Worm (Caenorhabditis elegans) whole organism, late embryonic: ENCODE measurements around the gene mtr-4.

Experiments used
- C38D4.7 ChIP-seq: fragments of 200-800 bp; sonication (Bioruptor generic); optimal IDR thresholded peaks from 2 replicates; lab custom pipeline; 2018; ENCODE audit warnings: mild to moderate bottlenecking, missing genetic modification characterization, moderate library complexity, missing compliant biosample characterization
- K02D7.2 ChIP-seq: sonication (generic microtip); optimal IDR thresholded peaks from 2 replicates; lab custom pipeline; 2017; ENCODE audit warnings: mild to moderate bottlenecking, missing genetic modification characterization, missing compliant biosample characterization
- K09A11.1 ChIP-seq: sonication (generic microtip); optimal IDR thresholded peaks from 2 replicates; lab custom pipeline; 2017; ENCODE audit warnings: antibody characterized with exemption, mild to moderate bottlenecking, missing genetic modification characterization, missing compliant biosample characterization; ENCODE audit not compliant: insufficient read depth
- T23F11.4 ChIP-seq: fragments of 200-800 bp; sonication (Bioruptor generic); optimal IDR thresholded peaks from 2 replicates; lab custom pipeline; 2018; ENCODE audit warnings: mild to moderate bottlenecking, missing genetic modification characterization, missing compliant biosample characterization
- Y22D7AL.16 ChIP-seq: sonication (generic microtip); optimal IDR thresholded peaks from 2 replicates; lab custom pipeline; 2016; ENCODE audit warnings: missing genetic modification characterization, missing compliant biosample characterization
- ceh-14 ChIP-seq: sonication (generic microtip); optimal IDR thresholded peaks from 2 replicates; lab custom pipeline; 2016; ENCODE audit warnings: missing genotype, missing genetic modification characterization, missing compliant biosample characterization
- ceh-24 ChIP-seq: sonication (generic microtip); optimal IDR thresholded peaks from 2 replicates; lab custom pipeline; 2016; ENCODE audit warnings: mild to moderate bottlenecking, missing genetic modification characterization, missing compliant biosample characterization
- ceh-31 ChIP-seq: sonication (generic microtip); optimal IDR thresholded peaks from 2 replicates; lab custom pipeline; 2016; ENCODE audit warnings: missing genetic modification characterization, missing compliant biosample characterization
- ceh-34 ChIP-seq: sonication (generic microtip); optimal IDR thresholded peaks from 2 replicates; lab custom pipeline; 2016; ENCODE audit warnings: mild to moderate bottlenecking, missing genetic modification characterization, missing compliant biosample characterization
- ceh-48 ChIP-seq: sonication (generic microtip); optimal IDR thresholded peaks from 2 replicates; lab custom pipeline; 2016; ENCODE audit warnings: missing genetic modification characterization, inconsistent platforms, missing compliant biosample characterization
- ceh-6 ChIP-seq: fragments of 200-800 bp; sonication (Bioruptor generic); optimal IDR thresholded peaks from 2 replicates; lab custom pipeline; 2018; ENCODE audit warnings: mild to moderate bottlenecking, missing genetic modification characterization, missing compliant biosample characterization
- ets-4 ChIP-seq: sonication (generic microtip); optimal IDR thresholded peaks from 2 replicates; lab custom pipeline; 2016; ENCODE audit warnings: missing genetic modification characterization, missing compliant biosample characterization
- fax-1 ChIP-seq: sonication (generic microtip); optimal IDR thresholded peaks from 2 replicates; lab custom pipeline; 2016; ENCODE audit warnings: missing genotype, missing genetic modification characterization, missing compliant biosample characterization
- fkh-10 ChIP-seq: fragments of 150-350 bp; optimal IDR thresholded peaks from 2 replicates; lab custom pipeline; 2014; ENCODE audit warnings: missing biosample characterization, missing genetic modification reagents, missing genetic modification characterization
- gmeb-2 ChIP-seq: sonication (generic microtip); optimal IDR thresholded peaks from 2 replicates; lab custom pipeline; 2016; ENCODE audit warnings: missing genetic modification characterization, inconsistent platforms, missing compliant biosample characterization
- hlh-13 ChIP-seq: fragments of 200-800 bp; sonication (Bioruptor generic); optimal IDR thresholded peaks from 2 replicates; lab custom pipeline; 2018; ENCODE audit warnings: mild to moderate bottlenecking, missing genetic modification characterization, missing compliant biosample characterization
- hlh-15 ChIP-seq: sonication (generic microtip); optimal IDR thresholded peaks from 2 replicates; lab custom pipeline; 2016; ENCODE audit warnings: missing genetic modification characterization, missing compliant biosample characterization
- hlh-30 ChIP-seq: sonication (generic microtip); optimal IDR thresholded peaks from 2 replicates; lab custom pipeline; 2017; ENCODE audit warnings: antibody characterized with exemption, missing genetic modification characterization, missing compliant biosample characterization; ENCODE audit not compliant: insufficient read depth
- hlh-6 ChIP-seq: sonication (generic microtip); optimal IDR thresholded peaks from 2 replicates; lab custom pipeline; 2016; ENCODE audit warnings: missing genotype, missing genetic modification characterization, missing compliant biosample characterization
- hlh-8 ChIP-seq: sonication (generic microtip); optimal IDR thresholded peaks from 2 replicates; lab custom pipeline; 2016; ENCODE audit warnings: missing genotype, missing genetic modification characterization, missing compliant biosample characterization
- nfya-1 ChIP-seq: sonication (generic microtip); optimal IDR thresholded peaks from 2 replicates; lab custom pipeline; 2017; ENCODE audit warnings: missing genetic modification characterization, mild to moderate bottlenecking, missing compliant biosample characterization, antibody characterized with exemption, moderate library complexity
- nhr-11 ChIP-seq: fragments of 150-350 bp; optimal IDR thresholded peaks from 2 replicates; lab custom pipeline; 2014; ENCODE audit warnings: missing biosample characterization, missing genetic modification characterization
- pag-3 ChIP-seq: sonication (generic microtip); optimal IDR thresholded peaks from 2 replicates; lab custom pipeline; 2016; ENCODE audit warnings: missing compliant biosample characterization, missing genetic modification characterization, borderline replicate concordance
- pat-9 ChIP-seq: fragments of 200-800 bp; sonication (Bioruptor generic); optimal IDR thresholded peaks from 2 replicates; lab custom pipeline; 2018; ENCODE audit warnings: mild to moderate bottlenecking, missing genetic modification characterization, moderate library complexity, missing compliant biosample characterization
- pax-1 ChIP-seq: fragments of 150-350 bp; optimal IDR thresholded peaks from 2 replicates; lab custom pipeline; 2014; ENCODE audit warnings: missing biosample characterization, missing genetic modification characterization
- pha-2 ChIP-seq: sonication (generic microtip); optimal IDR thresholded peaks from 2 replicates; lab custom pipeline; 2017; ENCODE audit warnings: mild to moderate bottlenecking, missing genetic modification characterization, missing compliant biosample characterization
- pha-4 ChIP-seq: fragments of 150-350 bp; optimal IDR thresholded peaks from 2 replicates; lab custom pipeline; 2018; ENCODE audit warnings: missing biosample characterization, missing genetic modification reagents, missing genetic modification characterization
- pqm-1 ChIP-seq: sonication (generic microtip); optimal IDR thresholded peaks from 2 replicates; lab custom pipeline; 2016; ENCODE audit warnings: missing genetic modification characterization, missing compliant biosample characterization
- pros-1 ChIP-seq: fragments of 150-350 bp; optimal IDR thresholded peaks from 2 replicates; lab custom pipeline; 2014; ENCODE audit warnings: missing biosample characterization, missing genetic modification reagents, missing genetic modification characterization
- ref-2 ChIP-seq: sonication (generic microtip); optimal IDR thresholded peaks from 2 replicates; lab custom pipeline; 2016; ENCODE audit warnings: missing genetic modification characterization, missing compliant biosample characterization
- sdc-2 ChIP-seq: sonication (generic microtip); optimal IDR thresholded peaks from 2 replicates; lab custom pipeline; 2016; ENCODE audit warnings: missing genotype, missing genetic modification characterization, missing compliant biosample characterization
- sox-4 ChIP-seq: sonication (generic microtip); optimal IDR thresholded peaks from 2 replicates; lab custom pipeline; 2017; ENCODE audit warnings: mild to moderate bottlenecking, missing genetic modification characterization, inconsistent platforms, missing compliant biosample characterization
- tbx-2 ChIP-seq: sonication (generic microtip); optimal IDR thresholded peaks from 2 replicates; lab custom pipeline; 2016; ENCODE audit warnings: missing genetic modification characterization, missing compliant biosample characterization
- tbx-7 ChIP-seq: sonication (generic microtip); optimal IDR thresholded peaks from 2 replicates; lab custom pipeline; 2016; ENCODE audit warnings: missing genotype, missing genetic modification characterization, missing compliant biosample characterization
- ttx-3 ChIP-seq: sonication (generic microtip); optimal IDR thresholded peaks from 2 replicates; lab custom pipeline; 2016; ENCODE audit warnings: missing genetic modification reagents, missing genetic modification characterization, missing compliant biosample characterization
- unc-3 ChIP-seq, 2 experiments: fragments of 200-800 bp in 1 of 2; sonication (Bioruptor generic) in 1 of 2; sonication (generic microtip) in 1 of 2; conservative IDR thresholded peaks in 1 of 2; optimal IDR thresholded peaks in 1 of 2; 2 replicates each; pipeline versions ENCODE4 v1.3.6 to Lab custom; 2016 to 2022; ENCODE audit warnings: missing compliant biosample characterization in 2 of 2, missing genetic modification characterization in 2 of 2, missing genetic modification reagents in 1 of 2
- unc-55 ChIP-seq: sonication (generic microtip); optimal IDR thresholded peaks from 2 replicates; lab custom pipeline; 2017; ENCODE audit warnings: missing biosample characterization, missing genetic modification reagents, missing genetic modification characterization
- unc-86 ChIP-seq: sonication (generic microtip); optimal IDR thresholded peaks from 2 replicates; lab custom pipeline; 2016; ENCODE audit warnings: missing genetic modification characterization, missing compliant biosample characterization

Gene mtr-4

ce11 chrIV:9867915-9868314 lies 42.4 kb downstream of the mtr-4 start:
- TF ChIP-seq ref-2 (tag; lab: Kevin White, UChicago) (no peak), hlh-6 (no peak), hlh-13 (GFP tag; lab: Kevin White, UChicago) (no peak), C38D4.7 (GFP tag; lab: Kevin White, UChicago) (no peak), K02D7.2 (no peak), pha-2 (no peak), ets-4 (no peak), ceh-24 (tag; lab: Kevin White, UChicago) (no peak), pat-9 (tag; lab: Kevin White, UChicago) (no peak), pha-4 (tag; lab: Kevin White, UChicago) (no peak), ceh-31 (tag; lab: Kevin White, UChicago) (no peak), gmeb-2 (no peak), tbx-2 (tag; lab: Kevin White, UChicago) (no peak), nfya-1 (no peak), pax-1 (tag; lab: Kevin White, UChicago) (no peak), hlh-30 (tag; lab: Kevin White, UChicago) (no peak), ttx-3 (tag; lab: Kevin White, UChicago) (no peak), tbx-7 (tag; lab: Kevin White, UChicago) (no peak), fax-1 (tag; lab: Kevin White, UChicago) (no peak), sdc-2 (no peak)
- TF ChIP-seq, all 69 proteins: peak for 0

- TF ChIP-seq K09A11.1 (tag; lab: Kevin White, UChicago) = no peak
- no peak for TF ChIP-seq Y22D7AL.16 (tag; lab: Kevin White, UChicago)
- no peak for TF ChIP-seq ceh-14 (tag; lab: Kevin White, UChicago)
- no peak for TF ChIP-seq pat-9 (tag; lab: Kevin White, UChicago)
- TF ChIP-seq ceh-34 = no peak
- TF ChIP-seq pqm-1 (tag; lab: Kevin White, UChicago) = no peak
- no peak for TF ChIP-seq pax-1 (tag; lab: Kevin White, UChicago)
- TF ChIP-seq fkh-10 (GFP tag; lab: Kevin White, UChicago) = no peak
- TF ChIP-seq ref-2 (tag; lab: Kevin White, UChicago) = no peak
- no peak for TF ChIP-seq pag-3
- no peak for TF ChIP-seq sox-4
- no peak for TF ChIP-seq ceh-48
- TF ChIP-seq hlh-8 (tag; lab: Kevin White, UChicago) = no peak
- TF ChIP-seq ttx-3 (tag; lab: Kevin White, UChicago) = no peak
- TF ChIP-seq unc-3 (GFP tag; conservative IDR thresholded peaks at IDR 0.05; lab: Robert Waterston, UW) = no peak
- no peak for TF ChIP-seq unc-3 (tag; optimal IDR thresholded peaks at IDR 0.05; lab: Kevin White, UChicago)
- TF ChIP-seq ceh-6 (GFP tag; lab: Kevin White, UChicago) = no peak
These were observed 43.9 kb downstream of the mtr-4 start for ce11 chrIV:9869344-9869743.

ce11 chrIV:9872210-9872609 lies 46.7 kb downstream of the mtr-4 start:
- no peak for TF ChIP-seq unc-86 (tag; lab: Kevin White, UChicago)
- TF ChIP-seq fkh-10 (GFP tag; lab: Kevin White, UChicago) = no peak
- no peak for TF ChIP-seq sox-4
- no peak for TF ChIP-seq K09A11.1 (tag; lab: Kevin White, UChicago)
- TF ChIP-seq C38D4.7 (GFP tag; lab: Kevin White, UChicago) = no peak
- TF ChIP-seq pqm-1 (tag; lab: Kevin White, UChicago) = no peak
- TF ChIP-seq ceh-31 (tag; lab: Kevin White, UChicago) = no peak
- TF ChIP-seq pros-1 (tag; lab: Kevin White, UChicago) = no peak
- no peak for TF ChIP-seq nhr-11
- no peak for TF ChIP-seq gmeb-2
- no peak for TF ChIP-seq tbx-7 (tag; lab: Kevin White, UChicago)
- TF ChIP-seq ets-4 = no peak
- no peak for TF ChIP-seq hlh-15 (tag; lab: Kevin White, UChicago)
- TF ChIP-seq unc-55 (GFP tag; lab: Kevin White, UChicago) = no peak
- no peak for TF ChIP-seq T23F11.4 (GFP tag; lab: Kevin White, UChicago)
